Worm (Caenorhabditis elegans) whole organism, L1 larva: Measurements from ENCODE around the gene T05B9.2.

Experiments used
- C16A3.4 ChIP-seq: fragments of 150-350 bp; optimal IDR thresholded peaks from 2 replicates; lab custom pipeline; 2014; ENCODE audit warnings: missing biosample characterization, missing genetic modification characterization
- C34B4.2 ChIP-seq: sonication (generic microtip); optimal IDR thresholded peaks from 2 replicates; lab custom pipeline; 2017; ENCODE audit warnings: mild to moderate bottlenecking, missing genetic modification characterization, missing compliant biosample characterization
- Y116A8C.19 ChIP-seq: sonication (generic microtip); optimal IDR thresholded peaks from 2 replicates; lab custom pipeline; 2016; ENCODE audit warnings: missing compliant biosample characterization, missing genetic modification characterization, borderline replicate concordance
- aha-1 ChIP-seq: fragments of 150-350 bp; optimal IDR thresholded peaks from 2 replicates; lab custom pipeline; 2014; ENCODE audit warnings: missing biosample characterization, missing genetic modification characterization
- aly-2 ChIP-seq: fragments of 150-350 bp; optimal IDR thresholded peaks from 2 replicates; lab custom pipeline; 2014; ENCODE audit warnings: missing biosample characterization, missing genetic modification characterization
- blmp-1 ChIP-seq: fragments of 150-350 bp; optimal IDR thresholded peaks from 2 replicates; lab custom pipeline; 2014; ENCODE audit warnings: missing biosample characterization, missing genetic modification characterization
- ceh-63 ChIP-seq: fragments of 200-800 bp; sonication (Bioruptor generic); optimal IDR thresholded peaks from 2 replicates; lab custom pipeline; 2018; ENCODE audit warnings: mild to moderate bottlenecking, missing genetic modification characterization, missing compliant biosample characterization
- ceh-8 ChIP-seq: fragments of 200-800 bp; sonication (Bioruptor generic); optimal IDR thresholded peaks from 2 replicates; lab custom pipeline; 2018; ENCODE audit warnings: mild to moderate bottlenecking, missing genetic modification characterization, moderate library complexity, missing compliant biosample characterization
- ceh-82 ChIP-seq, 3 experiments: fragments of 150-350 bp in 1 of 3; sonication (generic microtip) in 2 of 3; optimal IDR thresholded peaks; 2 replicates each; lab custom pipeline; 2014 to 2017; ENCODE audit warnings: missing biosample characterization in 3 of 3, missing genetic modification characterization in 3 of 3
- ceh-88 ChIP-seq: fragments of 200-800 bp; sonication (Bioruptor generic); IDR thresholded peaks from 2 replicates; pipeline ENCODE4 v1.3.6; 2022; ENCODE audit warnings: missing genetic modification characterization, missing compliant biosample characterization
- dpl-1 ChIP-seq, 3 experiments: fragments of 150-350 bp in 2 of 3; sonication (generic microtip) in 1 of 3; optimal IDR thresholded peaks; 2 replicates each; lab custom pipeline; 2014 to 2017; ENCODE audit warnings: missing biosample characterization in 3 of 3, missing genetic modification characterization in 3 of 3, missing genetic modification reagents in 3 of 3
- efl-3 ChIP-seq: fragments of 200-800 bp; sonication (Bioruptor generic); optimal IDR thresholded peaks from 2 replicates; lab custom pipeline; 2018; ENCODE audit warnings: mild to moderate bottlenecking, missing genetic modification characterization, missing compliant biosample characterization
- egl-13 ChIP-seq: sonication (generic microtip); optimal IDR thresholded peaks from 2 replicates; lab custom pipeline; 2016; ENCODE audit warnings: missing genotype, missing genetic modification reagents, missing genetic modification characterization, missing compliant biosample characterization
- egl-27 ChIP-seq, 2 experiments: fragments of 150-350 bp in 1 of 2; sonication (generic microtip); optimal IDR thresholded peaks; 3 replicates each; lab custom pipeline; 2017 to 2018; ENCODE audit warnings: missing biosample characterization in 2 of 2, missing genetic modification characterization in 2 of 2, missing genetic modification reagents in 2 of 2
- elt-2 ChIP-seq: sonication (generic microtip); optimal IDR thresholded peaks from 2 replicates; lab custom pipeline; 2016; ENCODE audit warnings: missing genetic modification characterization, mild to moderate bottlenecking, inconsistent platforms, missing compliant biosample characterization, missing genetic modification reagents
- ets-5 ChIP-seq: fragments of 200-800 bp; sonication (Bioruptor generic); IDR thresholded peaks from 2 replicates; pipeline ENCODE4 v1.3.6; 2022; ENCODE audit warnings: missing genetic modification characterization, missing compliant biosample characterization
- fkh-10 ChIP-seq: sonication (generic microtip); optimal IDR thresholded peaks from 2 replicates; lab custom pipeline; 2017; ENCODE audit warnings: missing biosample characterization, missing genetic modification reagents, missing genetic modification characterization
- fkh-8 ChIP-seq: sonication (generic microtip); optimal IDR thresholded peaks from 2 replicates; lab custom pipeline; 2016; ENCODE audit warnings: mild to moderate bottlenecking, missing genetic modification characterization, missing compliant biosample characterization
- grh-1 ChIP-seq: fragments of 200-800 bp; sonication (Bioruptor generic); IDR thresholded peaks from 2 replicates; pipeline ENCODE4 v1.3.6; 2022; ENCODE audit warnings: missing genetic modification reagents, missing genetic modification characterization, missing compliant biosample characterization
- hlh-17 ChIP-seq: fragments of 200-800 bp; sonication (Bioruptor generic); optimal IDR thresholded peaks from 2 replicates; lab custom pipeline; 2018; ENCODE audit warnings: missing genetic modification characterization, mild to moderate bottlenecking, missing compliant biosample characterization, moderate library complexity, borderline replicate concordance
- hlh-4 ChIP-seq: sonication (generic microtip); optimal IDR thresholded peaks from 2 replicates; lab custom pipeline; 2016; ENCODE audit warnings: mild to moderate bottlenecking, missing genetic modification characterization, missing compliant biosample characterization
- irx-1 ChIP-seq: sonication (generic microtip); optimal IDR thresholded peaks from 2 replicates; lab custom pipeline; 2016; ENCODE audit warnings: missing genetic modification characterization, missing compliant biosample characterization
- isw-1 ChIP-seq: fragments of 200-800 bp; sonication (Bioruptor generic); IDR thresholded peaks from 2 replicates; pipeline ENCODE4 v1.3.6; 2022; ENCODE audit warnings: missing genetic modification characterization, missing compliant biosample characterization
- jun-1 ChIP-seq: fragments of 150-350 bp; optimal IDR thresholded peaks from 2 replicates; lab custom pipeline; 2014; ENCODE audit warnings: missing biosample characterization, missing genetic modification reagents, missing genetic modification characterization
- lin-15B ChIP-seq: fragments of 150-350 bp; sonication (generic microtip); optimal IDR thresholded peaks from 3 replicates; lab custom pipeline; 2014; ENCODE audit warnings: missing biosample characterization, missing genetic modification characterization
- lin-35 ChIP-seq, 2 experiments: fragments of 150-350 bp; optimal IDR thresholded peaks; 2 replicates each; lab custom pipeline; 2014; ENCODE audit warnings: missing biosample characterization in 2 of 2, missing genetic modification characterization in 2 of 2, missing genetic modification reagents in 2 of 2
- lin-39 ChIP-seq: fragments of 150-350 bp; optimal IDR thresholded peaks from 2 replicates; lab custom pipeline; 2014; ENCODE audit warnings: missing biosample characterization, missing genetic modification reagents, missing genetic modification characterization
- lir-3 ChIP-seq: sonication (generic microtip); optimal IDR thresholded peaks from 2 replicates; lab custom pipeline; 2016; ENCODE audit warnings: mild to moderate bottlenecking, missing genetic modification characterization, moderate library complexity, missing compliant biosample characterization; ENCODE audit not compliant: poor library complexity
- lsy-2 ChIP-seq, 2 experiments: fragments of 150-350 bp; optimal IDR thresholded peaks; 2 replicates each; lab custom pipeline; 2014; ENCODE audit warnings: missing biosample characterization in 2 of 2, missing genetic modification characterization in 2 of 2
- mdl-1 ChIP-seq, 2 experiments: fragments of 150-350 bp; optimal IDR thresholded peaks; 2 replicates each; lab custom pipeline; 2014 to 2017; ENCODE audit warnings: missing biosample characterization in 2 of 2, missing genetic modification characterization in 2 of 2, inconsistent platforms in 1 of 2
- mep-1 ChIP-seq: fragments of 150-350 bp; optimal IDR thresholded peaks from 2 replicates; lab custom pipeline; 2014; ENCODE audit warnings: missing biosample characterization, missing genetic modification characterization
- nhr-11 ChIP-seq: fragments of 150-350 bp; optimal IDR thresholded peaks from 2 replicates; lab custom pipeline; 2014; ENCODE audit warnings: missing biosample characterization, missing genetic modification characterization
- nhr-19 ChIP-seq: fragments of 200-800 bp; sonication (Bioruptor generic); conservative IDR thresholded peaks from 2 replicates; pipeline ENCODE4 v1.3.6; 2022; ENCODE audit warnings: missing genetic modification characterization, missing compliant biosample characterization
- nhr-28 ChIP-seq: fragments of 150-350 bp; optimal IDR thresholded peaks from 2 replicates; lab custom pipeline; 2014; ENCODE audit warnings: missing biosample characterization, missing genetic modification characterization
- nhr-71 ChIP-seq: sonication (generic microtip); optimal IDR thresholded peaks from 2 replicates; lab custom pipeline; 2016; ENCODE audit warnings: mild to moderate bottlenecking, missing genetic modification characterization, moderate library complexity, missing compliant biosample characterization
- nhr-76 ChIP-seq: sonication (generic microtip); optimal IDR thresholded peaks from 2 replicates; lab custom pipeline; 2017; ENCODE audit warnings: missing biosample characterization, missing genetic modification characterization
- nhr-77 ChIP-seq: fragments of 150-350 bp; optimal IDR thresholded peaks from 2 replicates; lab custom pipeline; 2014; ENCODE audit warnings: missing biosample characterization, missing genetic modification characterization
- nhr-84 ChIP-seq: sonication (generic microtip); optimal IDR thresholded peaks from 2 replicates; lab custom pipeline; 2017; ENCODE audit warnings: missing biosample characterization, missing genetic modification characterization
- nhr-85 ChIP-seq: sonication (generic microtip); peaks from one replicate; lab custom pipeline; 2016; ENCODE audit warnings: missing genetic modification characterization, inconsistent platforms, missing compliant biosample characterization
- nhr-90 ChIP-seq: sonication (generic microtip); optimal IDR thresholded peaks from 2 replicates; lab custom pipeline; 2016; ENCODE audit warnings: mild to moderate bottlenecking, missing genetic modification characterization, missing compliant biosample characterization; ENCODE audit not compliant: poor library complexity
- pag-3 ChIP-seq: sonication (generic microtip); optimal IDR thresholded peaks from 2 replicates; lab custom pipeline; 2017; ENCODE audit warnings: missing genetic modification characterization, mild to moderate bottlenecking, missing compliant biosample characterization, antibody characterized with exemption, borderline replicate concordance; ENCODE audit not compliant: insufficient read depth
- rnt-1 ChIP-seq: sonication (generic microtip); optimal IDR thresholded peaks from 2 replicates; lab custom pipeline; 2016; ENCODE audit warnings: mild to moderate bottlenecking, missing genetic modification characterization, moderate library complexity, missing compliant biosample characterization
- skn-1 ChIP-seq: fragments of 150-350 bp; optimal IDR thresholded peaks from 2 replicates; lab custom pipeline; 2014; ENCODE audit warnings: missing biosample characterization, missing genetic modification characterization
- snpc-4 ChIP-seq: fragments of 150-350 bp; optimal IDR thresholded peaks from 2 replicates; lab custom pipeline; 2014; ENCODE audit warnings: missing biosample characterization, missing genetic modification characterization
- sox-4 ChIP-seq: sonication (generic microtip); optimal IDR thresholded peaks from 2 replicates; lab custom pipeline; 2016; ENCODE audit warnings: missing genetic modification characterization, missing compliant biosample characterization
- sup-37 ChIP-seq: fragments of 200-800 bp; sonication (Bioruptor generic); optimal IDR thresholded peaks from 2 replicates; lab custom pipeline; 2018; ENCODE audit warnings: mild to moderate bottlenecking, missing genetic modification characterization, missing compliant biosample characterization
- swsn-7 ChIP-seq: sonication (generic microtip); optimal IDR thresholded peaks from 2 replicates; lab custom pipeline; 2016; ENCODE audit warnings: missing genetic modification characterization, missing compliant biosample characterization
- unc-130 ChIP-seq: fragments of 150-350 bp; optimal IDR thresholded peaks from 2 replicates; lab custom pipeline; 2017; ENCODE audit warnings: missing biosample characterization, missing genetic modification characterization, inconsistent platforms
- unc-62 ChIP-seq: fragments of 150-350 bp; optimal IDR thresholded peaks from 2 replicates; lab custom pipeline; 2014; ENCODE audit warnings: missing biosample characterization, missing genetic modification reagents, missing genetic modification characterization
- unc-86 ChIP-seq: sonication (generic microtip); optimal IDR thresholded peaks from 2 replicates; lab custom pipeline; 2016; ENCODE audit warnings: missing genetic modification characterization, missing compliant biosample characterization
- vab-15 ChIP-seq: sonication (generic microtip); optimal IDR thresholded peaks from 2 replicates; lab custom pipeline; 2017; ENCODE audit warnings: missing genotype, mild to moderate bottlenecking, missing genetic modification characterization, missing compliant biosample characterization
- xbp-1 ChIP-seq: sonication (generic microtip); optimal IDR thresholded peaks from 2 replicates; lab custom pipeline; 2016; ENCODE audit warnings: missing genetic modification characterization, missing compliant biosample characterization
- ztf-11 ChIP-seq, 2 experiments: sonication (generic microtip); optimal IDR thresholded peaks; 2 replicates each; lab custom pipeline; 2016 to 2017; ENCODE audit warnings: missing genetic modification characterization in 2 of 2, missing biosample characterization in 1 of 2, missing compliant biosample characterization in 1 of 2

T05B9.2 gene

ce11 chrII:11293433-11293832, 37.8 kb downstream of the T05B9.2 start, which contains the start of gene C47G2.4:
Gene C47G2.4 (minus strand): TSS chrII:11293606.
- TF ChIP-seq ztf-11 (tag; optimal IDR thresholded peaks at IDR 0.05; lab: Kevin White, UChicago) (peak in 1 of 2 experiments; percentile 26), grh-1 (GFP tag; lab: Robert Waterston, UW) (no peak), mdl-1 (tag; optimal IDR thresholded peaks at IDR 0.05; lab: Kevin White, UChicago) (peak in 1 of 2 experiments; percentile 40), jun-1 (tag; lab: Kevin White, UChicago) (peak; percentile 4), sox-4 (tag; lab: Kevin White, UChicago) (no peak), C34B4.2 (tag; lab: Kevin White, UChicago) (no peak), nhr-28 (tag; lab: Kevin White, UChicago) (no peak), lin-35 (GFP tag; optimal IDR thresholded peaks at IDR 0.05; lab: Kevin White, UChicago) (peak; percentile 76 to 84), nhr-11 (no peak), vab-15 (tag; lab: Kevin White, UChicago) (no peak), C16A3.4 (peak; percentile 77), lsy-2 (tag; optimal IDR thresholded peaks at IDR 0.05; lab: Kevin White, UChicago) (peak; percentile 77 to 78), egl-27 (tag; optimal IDR thresholded peaks at IDR 0.05; lab: Kevin White, UChicago) (no peak), unc-86 (tag; lab: Kevin White, UChicago) (peak; percentile 54), ceh-63 (no peak), nhr-77 (no peak), fkh-10 (GFP tag; lab: Kevin White, UChicago) (no peak), efl-3 (no peak), skn-1 (tag; lab: Kevin White, UChicago) (peak; percentile 50), nhr-85 (tag; lab: Kevin White, UChicago) (peak; percentile 76), pag-3 (tag; lab: Kevin White, UChicago) (no peak), nhr-19 (peak; percentile 60), ceh-8 (GFP tag; lab: Kevin White, UChicago) (no peak), ets-5 (no peak), swsn-7 (tag; lab: Kevin White, UChicago) (peak; percentile 64), ceh-88 (GFP tag; lab: Robert Waterston, UW) (no peak), unc-130 (peak; percentile 20), nhr-76 (no peak), lir-3 (tag; lab: Kevin White, UChicago) (peak; percentile 70), fkh-8 (tag; lab: Kevin White, UChicago) (peak; percentile 49), irx-1 (tag; lab: Kevin White, UChicago) (no peak), nhr-90 (tag; lab: Kevin White, UChicago) (peak; percentile 64), isw-1 (peak; percentile 55), Y116A8C.19 (tag; lab: Kevin White, UChicago) (no peak), unc-62 (no peak), aly-2 (tag; lab: Kevin White, UChicago) (no peak), egl-13 (tag; lab: Kevin White, UChicago) (peak; percentile 11), hlh-17 (GFP tag; lab: Kevin White, UChicago) (no peak), lin-39 (tag; lab: Kevin White, UChicago) (no peak), xbp-1 (tag; lab: Kevin White, UChicago) (peak; percentile 64), rnt-1 (tag; lab: Kevin White, UChicago) (peak; percentile 83), hlh-4 (no peak), dpl-1 (GFP tag; optimal IDR thresholded peaks at IDR 0.05; lab: Kevin White, UChicago) (peak; percentile 64 to 77 (median 71)), sup-37 (no peak), blmp-1 (peak; percentile 69), mep-1 (tag; lab: Kevin White, UChicago) (peak; percentile 58), nhr-71 (tag; lab: Kevin White, UChicago) (peak; percentile 81), aha-1 (tag; lab: Kevin White, UChicago) (no peak), elt-2 (tag; lab: Kevin White, UChicago) (no peak), lin-15B (tag; lab: Kevin White, UChicago) (peak; percentile 58), nhr-84 (tag; lab: Kevin White, UChicago) (no peak), snpc-4 (tag; lab: Kevin White, UChicago) (peak; percentile 24), ceh-82 (tag; optimal IDR thresholded peaks at IDR 0.05; lab: Kevin White, UChicago) (peak; percentile 69 to 83 (median 71))
